Worm (Caenorhabditis elegans): ENCODE data around the gene C05D12.1.

DNA sequence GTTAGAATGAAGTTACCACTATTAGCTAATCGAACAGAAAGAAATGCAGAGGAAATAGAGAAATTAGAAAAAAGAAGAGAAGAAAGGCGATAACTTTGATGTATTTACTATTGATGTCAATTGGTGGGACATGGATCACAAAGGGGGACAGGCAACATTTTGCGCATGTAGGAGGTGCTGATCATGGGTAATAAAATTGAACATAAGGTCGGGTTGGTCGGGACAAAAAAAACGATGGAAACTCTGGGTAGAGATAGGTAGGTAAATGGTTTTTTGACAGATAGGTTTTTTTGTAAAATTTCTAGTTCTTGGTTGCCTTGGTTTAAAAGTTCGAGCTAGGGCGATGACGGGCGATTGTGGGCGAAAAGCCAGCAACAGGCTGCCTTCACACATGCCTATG, 24.7 kb downstream of the C05D12.1 start, which contains the start of gene shn-1:
- TF ChIP-seq nhr-90 (tag; optimal IDR thresholded peaks at IDR 0.05) (no peak), attf-6 (GFP tag; IDR thresholded peaks at IDR 0.05) (no peak), efl-1 (GFP tag; optimal IDR thresholded peaks at IDR 0.05) (no peak)
